Worm (Caenorhabditis elegans): ENCODE data around the gene R04B5.7.

Gene R04B5.7

ce11 chrV:10087103-10087502, 3.3 kb downstream of the R04B5.7 start, which contains the start of gene R04B5.5 (continued):
- TF ChIP-seq T20F7.1 (GFP tag; optimal IDR thresholded peaks at IDR 0.05) (peak; percentile 8), php-3 (GFP tag; IDR thresholded peaks at IDR 0.05) (peak; percentile 89), pha-4 (GFP tag; IDR thresholded peaks at IDR 0.05) (no peak), pha-4 (tag; optimal IDR thresholded peaks at IDR 0.05) (no peak), R02D3.7 (tag; optimal IDR thresholded peaks at IDR 0.05) (no peak), hlh-30 (tag; optimal IDR thresholded peaks at IDR 0.05; ENCODE audit: insufficient read depth) (peak; percentile 58), hmg-1.1 (GFP tag; IDR thresholded peaks at IDR 0.05) (no peak), Y75B8A.6 (GFP tag; IDR thresholded peaks at IDR 0.05) (no peak), lin-38 (GFP tag; IDR thresholded peaks at IDR 0.05) (no peak), Y5F2A.4 (GFP tag; optimal IDR thresholded peaks at IDR 0.05) (no peak), ZK546.5 (tag; optimal IDR thresholded peaks at IDR 0.05) (no peak), mxl-3 (GFP tag; optimal IDR thresholded peaks at IDR 0.05) (peak; percentile 79), nhr-28 (tag; optimal IDR thresholded peaks at IDR 0.05) (peak; percentile 90), nhr-237 (tag; optimal IDR thresholded peaks at IDR 0.05) (no peak), zfp-3 (GFP tag; conservative IDR thresholded peaks at IDR 0.05) (no peak), F37D6.2 (tag; optimal IDR thresholded peaks at IDR 0.05) (no peak), mxl-2 (GFP tag; conservative IDR thresholded peaks at IDR 0.05) (no peak), ztf-11 (tag; optimal IDR thresholded peaks at IDR 0.05) (no peak), F49E8.2 (tag; optimal IDR thresholded peaks at IDR 0.05; ENCODE audit: borderline replicate concordance) (no peak), snpc-1.2 (GFP tag; IDR thresholded peaks at IDR 0.05) (no peak), snpc-4 (tag; optimal IDR thresholded peaks at IDR 0.05) (no peak), cey-2 (tag; optimal IDR thresholded peaks at IDR 0.05; ENCODE audit: borderline replicate concordance, insufficient read depth) (no peak), dmd-8 (GFP tag; IDR thresholded peaks at IDR 0.05) (no peak), nhr-48 (tag; optimal IDR thresholded peaks at IDR 0.05) (peak; percentile 49), tra-1 (GFP tag; IDR thresholded peaks at IDR 0.05) (0 out of 2 replicates have a peak, but pooled peaks have one; percentile 46), fkh-10 (GFP tag; optimal IDR thresholded peaks at IDR 0.05) (no peak), dpl-1 (GFP tag; optimal IDR thresholded peaks at IDR 0.05) (no peak), lin-39 (tag; optimal IDR thresholded peaks at IDR 0.05) (no peak), duxl-1 (tag; optimal IDR thresholded peaks at IDR 0.05; ENCODE audit: poor library complexity) (no peak), dve-1 (tag; optimal IDR thresholded peaks at IDR 0.05; ENCODE audit: insufficient read depth) (peak; percentile 98), zfp-2 (tag; optimal IDR thresholded peaks at IDR 0.05) (no peak), mdt-29 (GFP tag; IDR thresholded peaks at IDR 0.05) (no peak), jun-1 (tag; optimal IDR thresholded peaks at IDR 0.05) (no peak), ceh-32 (tag; optimal IDR thresholded peaks at IDR 0.05; ENCODE audit: poor library complexity) (no peak), daf-12 (tag; optimal IDR thresholded peaks at IDR 0.05) (no peak), nhr-42 (GFP tag; IDR thresholded peaks at IDR 0.05) (no peak), Y105C5A.15 (GFP tag; IDR thresholded peaks at IDR 0.05) (no peak), unc-39 (tag; optimal IDR thresholded peaks at IDR 0.05) (no peak), unc-62 (GFP tag; optimal IDR thresholded peaks at IDR 0.05 in 1 of 2) (no peak), unc-62 (tag; optimal IDR thresholded peaks at IDR 0.05) (no peak), F26F4.8 (GFP tag; conservative IDR thresholded peaks at IDR 0.05) (no peak), arid-1 (GFP tag; conservative IDR thresholded peaks at IDR 0.05) (no peak), aha-1 (tag) (no peak), ceh-44 (GFP tag; IDR thresholded peaks at IDR 0.05) (no peak), ctbp-1 (GFP tag; IDR thresholded peaks at IDR 0.05) (no peak), mes-2 (tag; optimal IDR thresholded peaks at IDR 0.05; ENCODE audit: poor library complexity, severe bottlenecking) (no peak), mdl-1 (tag; optimal IDR thresholded peaks at IDR 0.05) (peak in 1 of 2 experiments; percentile 85), ces-1 (GFP tag; optimal IDR thresholded peaks at IDR 0.05) (no peak), unc-130 (GFP tag; optimal IDR thresholded peaks at IDR 0.05) (no peak), saeg-2 (GFP tag; IDR thresholded peaks at IDR 0.05) (no peak), lir-3 (tag; optimal IDR thresholded peaks at IDR 0.05) (no peak), pqm-1 (tag; optimal IDR thresholded peaks at IDR 0.05) (peak; percentile 37)

Data from whole organism, L4 larva.